Fruit fly (Drosophila melanogaster): ENCODE data around the gene CG8219.

CG8219 gene

dm6 chr3L:6192822-6193555, 7.3 kb upstream of the CG8219 start, which contains the start of the genes Sf3b6 and Tnpo (continued):
- TF ChIP-seq CG9705 (GFP tag; optimal IDR thresholded peaks at IDR 0.05) (peak; percentile 82), foxo (GFP tag; optimal IDR thresholded peaks at IDR 0.05) (peak in 1 of 2 experiments; percentile 88), Jra (GFP tag; optimal IDR thresholded peaks at IDR 0.05) (peak; percentile 54), Hnf4 (GFP tag; optimal IDR thresholded peaks at IDR 0.05) (peak; percentile 73)

dm6 chr3L:6193556-6194114, 6.6 kb upstream of the CG8219 start:
- TF ChIP-seq jim (GFP tag; optimal IDR thresholded peaks at IDR 0.05) (no peak), pan (optimal IDR thresholded peaks at IDR 0.05) (no peak), Jra (GFP tag; optimal IDR thresholded peaks at IDR 0.05) (no peak)

dm6 chr3L:6215976-6216786, 15.9 kb downstream of the CG8219 start:
- TF ChIP-seq CrebA (GFP tag; optimal IDR thresholded peaks at IDR 0.05; ENCODE audit: borderline replicate concordance) (no peak), Dfd (GFP tag; optimal IDR thresholded peaks at IDR 0.05) (no peak), usp (GFP tag; optimal IDR thresholded peaks at IDR 0.05) (no peak), tai (GFP tag; optimal IDR thresholded peaks at IDR 0.05) (no peak), Mio (GFP tag; optimal IDR thresholded peaks at IDR 0.05) (no peak), Hnf4 (GFP tag; optimal IDR thresholded peaks at IDR 0.05) (no peak), woc (GFP tag; optimal IDR thresholded peaks at IDR 0.05) (no peak), rgr (GFP tag; optimal IDR thresholded peaks at IDR 0.05) (no peak), dmrt93B (GFP tag; optimal IDR thresholded peaks at IDR 0.05) (no peak), Hr83 (GFP tag; optimal IDR thresholded peaks at IDR 0.05; ENCODE audit: poor library complexity, severe bottlenecking) (no peak)

dm6 chr3L:6216787-6217078, 16.5 kb downstream of the CG8219 start:
- TF ChIP-seq psq (GFP tag; optimal IDR thresholded peaks at IDR 0.05) (peak; percentile 7), br (GFP tag; optimal IDR thresholded peaks at IDR 0.05) (no peak)

- no peak for TF ChIP-seq dsf (GFP tag; optimal IDR thresholded peaks at IDR 0.05; ENCODE audit: borderline replicate concordance)
- no peak for TF ChIP-seq Vsx2 (GFP tag; optimal IDR thresholded peaks at IDR 0.05; ENCODE audit: partially characterized antibody)
- TF ChIP-seq pan (optimal IDR thresholded peaks at IDR 0.05) = no peak
- TF ChIP-seq Abd-B (GFP tag; optimal IDR thresholded peaks at IDR 0.05) = no peak
- TF ChIP-seq sage (GFP tag; optimal IDR thresholded peaks at IDR 0.05) = no peak
- peak in 1 of 2 experiments; percentile 71 for TF ChIP-seq foxo (GFP tag; optimal IDR thresholded peaks at IDR 0.05)
- TF ChIP-seq usp (GFP tag; optimal IDR thresholded peaks at IDR 0.05) = no peak
- TF ChIP-seq HLH106 (tag; optimal IDR thresholded peaks at IDR 0.05) = peak; percentile 43
- no peak for TF ChIP-seq GATAd (GFP tag; optimal IDR thresholded peaks at IDR 0.05)
- no peak for TF ChIP-seq Hr78 (GFP tag; optimal IDR thresholded peaks at IDR 0.05)
- TF ChIP-seq dmrt93B (GFP tag; optimal IDR thresholded peaks at IDR 0.05) = no peak
- no peak for TF ChIP-seq dl (GFP tag; optimal IDR thresholded peaks at IDR 0.05; ENCODE audit: insufficient read depth in 1 of 2, partially characterized antibody in 2 of 2)
- peak; percentile 47 for TF ChIP-seq Sp1 (GFP tag; optimal IDR thresholded peaks at IDR 0.05)
- TF ChIP-seq N (GFP tag; optimal IDR thresholded peaks at IDR 0.05) = no peak
- no peak for TF ChIP-seq Mio (GFP tag; optimal IDR thresholded peaks at IDR 0.05)
- TF ChIP-seq sv (GFP tag; optimal IDR thresholded peaks at IDR 0.05) = no peak
- no peak for TF ChIP-seq lola (GFP tag; optimal IDR thresholded peaks at IDR 0.05)
- no peak for TF ChIP-seq CrebA (GFP tag; optimal IDR thresholded peaks at IDR 0.05; ENCODE audit: borderline replicate concordance)
- peak; percentile 68 for TF ChIP-seq ey (GFP tag; optimal IDR thresholded peaks at IDR 0.05)
- TF ChIP-seq h (GFP tag; optimal IDR thresholded peaks at IDR 0.05) = peak; percentile 69
- peak; percentile 11 for TF ChIP-seq psq (GFP tag; optimal IDR thresholded peaks at IDR 0.05)
- no peak for TF ChIP-seq brk (GFP tag; optimal IDR thresholded peaks at IDR 0.05)
- TF ChIP-seq br (GFP tag; optimal IDR thresholded peaks at IDR 0.05) = peak; percentile 26
- TF ChIP-seq Dfd (GFP tag; optimal IDR thresholded peaks at IDR 0.05) = no peak
- peak; percentile 72 for TF ChIP-seq OdsH (GFP tag; optimal IDR thresholded peaks at IDR 0.05)
- no peak for TF ChIP-seq CG32264 (GFP tag; optimal IDR thresholded peaks at IDR 0.05)
- peak; percentile 58 for TF ChIP-seq woc (GFP tag; optimal IDR thresholded peaks at IDR 0.05)
- no peak for TF ChIP-seq jim (GFP tag; optimal IDR thresholded peaks at IDR 0.05)
- no peak for TF ChIP-seq CG9705 (GFP tag; optimal IDR thresholded peaks at IDR 0.05)
- no peak for TF ChIP-seq Hr83 (GFP tag; optimal IDR thresholded peaks at IDR 0.05; ENCODE audit: poor library complexity, severe bottlenecking)
- TF ChIP-seq Jra (GFP tag; optimal IDR thresholded peaks at IDR 0.05) = no peak
- peak; percentile 79 for TF ChIP-seq fru (GFP tag; optimal IDR thresholded peaks at IDR 0.05)
- TF ChIP-seq Hnf4 (GFP tag; optimal IDR thresholded peaks at IDR 0.05) = peak; percentile 55
- peak; percentile 67 for TF ChIP-seq rgr (GFP tag; optimal IDR thresholded peaks at IDR 0.05)
- TF ChIP-seq tai (GFP tag; optimal IDR thresholded peaks at IDR 0.05) = no peak
- no peak for TF ChIP-seq Myc (optimal IDR thresholded peaks at IDR 0.05)
Observed at dm6 chr3L:6217212-6217611, 16.9 kb downstream of the CG8219 start.
